Worm (Caenorhabditis elegans) whole organism, young adult: Measurements from ENCODE around the gene F14H12.2.
"Not testable (repeated sequence)": the region's sequence is repeated elsewhere in the genome, so short reads cannot be mapped to it uniquely, and the experiment has no call there.

Experiments
- B0035.1 ChIP-seq: sonication (generic microtip); optimal IDR thresholded peaks from 2 replicates; lab custom pipeline; 2016; ENCODE audit warnings: missing genetic modification characterization, mild to moderate bottlenecking, missing compliant biosample characterization, missing genotype, missing genetic modification reagents
- F33H1.4 ChIP-seq: fragments of 200-800 bp; sonication (Bioruptor generic); IDR thresholded peaks from 2 replicates; pipeline ENCODE4 v1.3.6; 2022; ENCODE audit warnings: missing genetic modification reagents, missing genetic modification characterization, missing compliant biosample characterization
- F37B4.10 ChIP-seq: fragments of 200-800 bp; sonication (Bioruptor generic); IDR thresholded peaks from 2 replicates; pipeline ENCODE4 v1.3.6; 2022; ENCODE audit warnings: missing genetic modification characterization, missing compliant biosample characterization
- F57C9.4 ChIP-seq: sonication (generic microtip); optimal IDR thresholded peaks from 2 replicates; lab custom pipeline; 2017; ENCODE audit warnings: mild to moderate bottlenecking, missing genetic modification characterization, missing compliant biosample characterization
- T26A5.8 ChIP-seq: sonication (generic microtip); optimal IDR thresholded peaks from 2 replicates; lab custom pipeline; 2016; ENCODE audit warnings: missing genetic modification characterization, missing compliant biosample characterization
- Y53G8AR.9 ChIP-seq: fragments of 200-800 bp; sonication (Bioruptor generic); conservative IDR thresholded peaks from 2 replicates; pipeline ENCODE4 v1.3.6; 2022; ENCODE audit warnings: missing genetic modification reagents, missing genetic modification characterization, missing compliant biosample characterization
- Y79H2A.3 ChIP-seq: fragments of 200-800 bp; sonication (Bioruptor generic); conservative IDR thresholded peaks from 2 replicates; pipeline ENCODE4 v1.3.6; 2022; ENCODE audit warnings: missing genetic modification reagents, missing genetic modification characterization, missing compliant biosample characterization
- ZK185.1 ChIP-seq: sonication (generic microtip); optimal IDR thresholded peaks from 2 replicates; lab custom pipeline; 2016; ENCODE audit warnings: mild to moderate bottlenecking, missing genetic modification characterization, missing compliant biosample characterization; ENCODE audit not compliant: poor library complexity, severe bottlenecking
- akir-1 ChIP-seq: fragments of 200-800 bp; sonication (Bioruptor generic); optimal IDR thresholded peaks from 2 replicates; lab custom pipeline; 2018; ENCODE audit warnings: mild to moderate bottlenecking, missing genetic modification characterization, moderate library complexity, missing compliant biosample characterization
- aptf-3 ChIP-seq: fragments of 200-800 bp; sonication (Bioruptor generic); IDR thresholded peaks from 2 replicates; pipeline ENCODE4 v1.3.6; 2022; ENCODE audit warnings: missing genetic modification characterization, missing compliant biosample characterization
- bed-2 ChIP-seq: fragments of 200-800 bp; sonication (Bioruptor generic); IDR thresholded peaks from 2 replicates; pipeline ENCODE4 v1.3.6; 2022; ENCODE audit warnings: missing genetic modification reagents, missing genetic modification characterization, missing compliant biosample characterization
- cebp-1 ChIP-seq, 2 experiments: fragments of 200-800 bp in 1 of 2; sonication (Bioruptor generic) in 1 of 2; sonication (generic microtip) in 1 of 2; IDR thresholded peaks in 1 of 2; optimal IDR thresholded peaks in 1 of 2; 2 replicates each; pipeline versions ENCODE4 v1.3.6 to Lab custom; 2017 to 2022; ENCODE audit warnings: missing compliant biosample characterization in 2 of 2, missing genetic modification characterization in 2 of 2, mild to moderate bottlenecking in 1 of 2, missing genetic modification reagents in 1 of 2, moderate library complexity in 1 of 2
- ceh-27 ChIP-seq: fragments of 200-800 bp; sonication (Bioruptor generic); optimal IDR thresholded peaks from 2 replicates; lab custom pipeline; 2018; ENCODE audit warnings: mild to moderate bottlenecking, missing genetic modification characterization, moderate library complexity, missing compliant biosample characterization
- ceh-40 ChIP-seq: fragments of 200-800 bp; sonication (Bioruptor generic); IDR thresholded peaks from 2 replicates; pipeline ENCODE4 v1.3.6; 2022; ENCODE audit warnings: missing genetic modification characterization, missing compliant biosample characterization
- dpff-1 ChIP-seq: sonication (generic microtip); optimal IDR thresholded peaks from 2 replicates; lab custom pipeline; 2017; ENCODE audit warnings: mild to moderate bottlenecking, missing genetic modification characterization, missing compliant biosample characterization
- egrh-3 ChIP-seq: fragments of 200-800 bp; sonication (Bioruptor generic); IDR thresholded peaks from 2 replicates; pipeline ENCODE4 v1.3.6; 2022; ENCODE audit warnings: missing genetic modification reagents, missing genetic modification characterization, missing compliant biosample characterization
- fkh-3 ChIP-seq: sonication (generic microtip); optimal IDR thresholded peaks from 2 replicates; lab custom pipeline; 2016; ENCODE audit warnings: mild to moderate bottlenecking, missing genetic modification characterization, missing compliant biosample characterization
- hsf-1 ChIP-seq: fragments of 200-800 bp; sonication (Bioruptor generic); IDR thresholded peaks from 2 replicates; pipeline ENCODE4 v1.3.6; 2022; ENCODE audit warnings: missing genetic modification reagents, missing genetic modification characterization, missing compliant biosample characterization
- lag-1 ChIP-seq: fragments of 200-800 bp; sonication (Bioruptor generic); IDR thresholded peaks from 2 replicates; pipeline ENCODE4 v1.3.6; 2022; ENCODE audit warnings: missing genetic modification reagents, missing genetic modification characterization, missing compliant biosample characterization
- lin-54 ChIP-seq: fragments of 200-800 bp; sonication (Bioruptor generic); optimal IDR thresholded peaks from 2 replicates; lab custom pipeline; 2018; ENCODE audit warnings: mild to moderate bottlenecking, missing genetic modification characterization, missing compliant biosample characterization
- lir-1 ChIP-seq: fragments of 200-800 bp; sonication (Bioruptor generic); conservative IDR thresholded peaks from 2 replicates; pipeline ENCODE4 v1.3.6; 2022; ENCODE audit warnings: missing genetic modification reagents, missing genetic modification characterization, missing compliant biosample characterization
- nhr-179 ChIP-seq: sonication (generic microtip); optimal IDR thresholded peaks from 2 replicates; lab custom pipeline; 2016; ENCODE audit warnings: mild to moderate bottlenecking, missing genetic modification characterization, missing compliant biosample characterization
- pbrm-1 ChIP-seq: fragments of 200-800 bp; sonication (Bioruptor generic); IDR thresholded peaks from 2 replicates; pipeline ENCODE4 v1.3.6; 2022; ENCODE audit warnings: missing genetic modification reagents, missing genetic modification characterization, missing compliant biosample characterization
- repo-1 ChIP-seq: sonication (generic microtip); optimal IDR thresholded peaks from 2 replicates; lab custom pipeline; 2017; ENCODE audit warnings: mild to moderate bottlenecking, missing genetic modification characterization, missing compliant biosample characterization
- rpc-1 ChIP-seq, 2 experiments: fragments of 150-350 bp in 1 of 2; sonication (generic microtip) in 1 of 2; optimal IDR thresholded peaks; 2 replicates each; lab custom pipeline; 2014 to 2018; ENCODE audit warnings: missing biosample characterization in 1 of 2, missing genetic modification characterization in 1 of 2, missing genetic modification reagents in 1 of 2, missing genotype in 1 of 2
- somi-1 ChIP-seq: fragments of 200-800 bp; sonication (Bioruptor generic); optimal IDR thresholded peaks from 2 replicates; lab custom pipeline; 2018; ENCODE audit warnings: mild to moderate bottlenecking, missing genetic modification characterization, missing compliant biosample characterization
- zfh-2 ChIP-seq: fragments of 200-800 bp; sonication (Bioruptor generic); conservative IDR thresholded peaks from 2 replicates; pipeline ENCODE4 v1.3.6; 2022; ENCODE audit warnings: missing genetic modification reagents, missing genetic modification characterization, missing compliant biosample characterization
- ztf-18 ChIP-seq: sonication (generic microtip); optimal IDR thresholded peaks from 2 replicates; lab custom pipeline; 2016; ENCODE audit warnings: missing genotype, mild to moderate bottlenecking, missing genetic modification characterization, missing compliant biosample characterization
- ztf-25 ChIP-seq: fragments of 200-800 bp; sonication (Bioruptor generic); IDR thresholded peaks from 2 replicates; pipeline ENCODE4 v1.3.6; 2022; ENCODE audit warnings: missing genetic modification reagents, missing genetic modification characterization, missing compliant biosample characterization

Gene F14H12.2

ce11 chrX:4328816-4329215, 21.5 kb upstream of the F14H12.2 start, which contains the start of gene C24A8.5:
Gene C24A8.5 (minus strand): TSS chrX:4328916.
- TF ChIP-seq T26A5.8 (no peak), F33H1.4 (GFP tag; lab: Robert Waterston, UW) (no peak), F37B4.10 (no peak), somi-1 (GFP tag; lab: Kevin White, UChicago) (no peak), lin-54 (GFP tag; lab: Kevin White, UChicago) (no peak), ztf-18 (no peak)

ce11 chrX:4332305-4332704, 18.0 kb upstream of the F14H12.2 start, which contains the start of gene C24A8.6:
Gene C24A8.6 (minus strand): TSS chrX:4332405.
- not testable (repeated sequence) for TF ChIP-seq bed-2, akir-1, repo-1

ce11 chrX:4335950-4336349, 14.3 kb upstream of the F14H12.2 start, which contains the start of gene cst-2:
Gene cst-2 (minus strand): TSS chrX:4336050.
- not testable (repeated sequence) for TF ChIP-seq nhr-179; Y79H2A.3 (GFP tag; lab: Robert Waterston, UW); B0035.1 (tag; lab: Kevin White, UChicago)

- TF ChIP-seq F33H1.4 (GFP tag; lab: Robert Waterston, UW); dpff-1 (tag; lab: Kevin White, UChicago); pbrm-1 (GFP tag; lab: Robert Waterston, UW): not testable (repeated sequence)
These were observed 11.0 kb upstream of the F14H12.2 start, which contains the start of gene cst-1 for ce11 chrX:4339332-4339731. Gene cst-1 (plus strand): TSS chrX:4339632.

- TF ChIP-seq cebp-1 (GFP tag; IDR thresholded peaks at IDR 0.05; lab: Robert Waterston, UW) = no peak
- peak; percentile 83 for TF ChIP-seq cebp-1 (tag; optimal IDR thresholded peaks at IDR 0.05; lab: Kevin White, UChicago)
- TF ChIP-seq F57C9.4 (tag; lab: Kevin White, UChicago) = no peak
- TF ChIP-seq Y53G8AR.9 (GFP tag; lab: Robert Waterston, UW) = no peak
These were observed 7.6 kb upstream of the F14H12.2 start for ce11 chrX:4342730-4343129.

- TF ChIP-seq rpc-1 (optimal IDR thresholded peaks at IDR 0.05; lab: Kevin White, UChicago) = no peak
- TF ChIP-seq rpc-1 (tag; optimal IDR thresholded peaks at IDR 0.05; lab: Kevin White, UChicago) = no peak
- TF ChIP-seq egrh-3 (GFP tag; lab: Robert Waterston, UW) = no peak
- TF ChIP-seq hsf-1 (GFP tag; lab: Robert Waterston, UW) = no peak
- TF ChIP-seq ceh-27 = no peak
- TF ChIP-seq aptf-3 = no peak
- no peak for TF ChIP-seq lag-1
- no peak for TF ChIP-seq ztf-25
- TF ChIP-seq fkh-3 (tag; lab: Kevin White, UChicago) = no peak
- no peak for TF ChIP-seq ceh-40 (GFP tag; lab: Robert Waterston, UW)
- no peak for TF ChIP-seq ZK185.1 (tag; lab: Kevin White, UChicago)
- TF ChIP-seq lir-1 (GFP tag; lab: Robert Waterston, UW) = no peak
- no peak for TF ChIP-seq zfh-2 (GFP tag; lab: Robert Waterston, UW)
- TF ChIP-seq, all 124 proteins: peak for 0
These were observed 6.4 kb upstream of the F14H12.2 start, which contains the start of gene F14H12.3 for ce11 chrX:4343915-4344314. Gene F14H12.3 (plus strand): TSS chrX:4344215.
